Worm (Caenorhabditis elegans): Measurements from ENCODE around the gene clec-212.

The clec-212 gene

DNA sequence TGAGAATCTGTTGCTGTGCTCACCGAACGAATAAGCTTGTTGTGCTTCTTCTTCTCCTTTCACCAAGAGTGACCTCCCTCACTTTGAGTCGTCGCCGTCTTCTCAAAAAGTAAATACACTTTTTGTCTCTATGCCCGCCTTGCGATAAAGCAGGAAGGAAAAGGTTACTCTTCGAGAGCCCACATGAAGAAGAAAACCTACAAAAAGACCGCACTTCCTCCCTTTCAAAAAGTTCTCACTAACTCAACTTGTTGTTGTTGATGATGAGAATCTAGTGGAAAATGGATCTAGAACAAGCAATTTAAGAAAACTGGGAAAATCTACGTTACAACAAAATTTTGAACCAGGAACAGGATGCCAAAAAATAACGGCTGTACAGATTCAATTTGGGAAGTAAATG, 20.3 kb upstream of the clec-212 start, which contains the start of gene C50E3.6:
Gene C50E3.6, minus strand, starts transcription at position 101 of the 400 bp plus-strand sequence.
- TF ChIP-seq unc-30 (tag; optimal IDR thresholded peaks at IDR 0.05) (no peak), lin-14 (GFP tag; optimal IDR thresholded peaks at IDR 0.05) (peak; percentile 7), unc-130 (tag; optimal IDR thresholded peaks at IDR 0.05) (no peak), fkh-10 (GFP tag; optimal IDR thresholded peaks at IDR 0.05) (peak; percentile 49)

DNA sequence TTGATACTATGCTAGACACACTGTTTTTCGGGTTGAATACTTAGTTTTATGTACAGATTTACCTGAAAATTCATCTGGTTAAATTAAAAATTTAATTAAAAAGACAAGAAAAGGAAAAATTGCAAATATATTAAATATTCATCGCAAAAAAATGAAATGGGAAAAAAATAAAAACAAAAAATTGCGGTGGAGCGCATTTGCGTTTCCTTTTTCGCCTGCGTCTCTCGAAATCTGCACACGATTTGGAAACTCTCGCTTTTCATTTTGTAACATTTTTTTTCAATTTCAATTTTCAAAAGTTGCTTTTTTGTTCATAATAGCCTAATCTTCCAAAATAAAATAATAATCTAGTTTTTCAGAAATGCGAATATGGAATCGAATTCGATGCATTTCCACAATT, 17.4 kb upstream of the clec-212 start, which contains the start of the genes F19F10.11 and C50E3.5:
Gene F19F10.11, minus strand, starts transcription at position 68 of the 400 bp plus-strand sequence.
Gene C50E3.5, plus strand, starts transcription at position 360 of the 400 bp plus-strand sequence.
- TF ChIP-seq C16A3.4 (tag; optimal IDR thresholded peaks at IDR 0.05) (peak; percentile 67), unc-86 (tag; optimal IDR thresholded peaks at IDR 0.05) (peak; percentile 64), snpc-4 (tag; optimal IDR thresholded peaks at IDR 0.05) (peak; percentile 68), efl-1 (optimal IDR thresholded peaks at IDR 0.05) (peak; percentile 69 to 71), efl-1 (GFP tag; optimal IDR thresholded peaks at IDR 0.05 in 1 of 2) (peak; percentile 69 to 95), nhr-71 (tag; optimal IDR thresholded peaks at IDR 0.05) (peak; percentile 79), nhr-85 (tag) (peak; percentile 74), nhr-237 (tag; optimal IDR thresholded peaks at IDR 0.05) (no peak), mdl-1 (tag; optimal IDR thresholded peaks at IDR 0.05) (peak in 1 of 2 experiments; percentile 32), elt-3 (tag; optimal IDR thresholded peaks at IDR 0.05) (peak in 1 of 6 experiments; percentile 57), pag-3 (tag; optimal IDR thresholded peaks at IDR 0.05; ENCODE audit: borderline replicate concordance, insufficient read depth) (peak; percentile 22), lin-35 (GFP tag; optimal IDR thresholded peaks at IDR 0.05) (peak; percentile 27 to 64), rnt-1 (tag; optimal IDR thresholded peaks at IDR 0.05) (peak; percentile 57), isw-1 (GFP tag; IDR thresholded peaks at IDR 0.05) (peak; percentile 26), egl-13 (tag; optimal IDR thresholded peaks at IDR 0.05) (no peak), nhr-47 (tag; optimal IDR thresholded peaks at IDR 0.05) (peak; percentile 73), nhr-90 (tag; optimal IDR thresholded peaks at IDR 0.05; ENCODE audit: poor library complexity) (peak; percentile 66), ceh-82 (tag; optimal IDR thresholded peaks at IDR 0.05) (peak; percentile 21 to 60 (median 44)), swsn-7 (tag; optimal IDR thresholded peaks at IDR 0.05) (peak; percentile 70), lin-14 (GFP tag; optimal IDR thresholded peaks at IDR 0.05) (peak; percentile 79), lsy-2 (tag; optimal IDR thresholded peaks at IDR 0.05) (peak; percentile 71 to 74), fos-1 (tag; optimal IDR thresholded peaks at IDR 0.05) (peak; percentile 46), aha-1 (tag; optimal IDR thresholded peaks at IDR 0.05) (no peak), mab-9 (GFP tag; IDR thresholded peaks at IDR 0.05) (no peak), nhr-11 (tag; optimal IDR thresholded peaks at IDR 0.05) (no peak), egl-27 (tag; optimal IDR thresholded peaks at IDR 0.05) (no peak), snu-23 (GFP tag; optimal IDR thresholded peaks at IDR 0.05) (peak; percentile 78), hpl-2 (GFP tag; optimal IDR thresholded peaks at IDR 0.05) (no peak), hlh-17 (GFP tag; optimal IDR thresholded peaks at IDR 0.05; ENCODE audit: borderline replicate concordance) (no peak), lin-15B (tag; optimal IDR thresholded peaks at IDR 0.05) (peak; percentile 38), nhr-77 (tag; optimal IDR thresholded peaks at IDR 0.05) (no peak), nhr-19 (GFP tag; conservative IDR thresholded peaks at IDR 0.05) (peak; percentile 66), dpl-1 (GFP tag; optimal IDR thresholded peaks at IDR 0.05) (peak; percentile 48 to 72 (median 66)), grh-1 (GFP tag; IDR thresholded peaks at IDR 0.05) (peak; percentile 18; the same call in 1 of the 2 replicates), lin-13 (GFP tag; optimal IDR thresholded peaks at IDR 0.05) (peak; percentile 53), skn-1 (tag; optimal IDR thresholded peaks at IDR 0.05) (peak; percentile 48), C34B4.2 (tag; optimal IDR thresholded peaks at IDR 0.05) (no peak), jun-1 (tag; optimal IDR thresholded peaks at IDR 0.05) (no peak), mep-1 (tag; optimal IDR thresholded peaks at IDR 0.05) (peak; percentile 82), tbx-2 (tag; optimal IDR thresholded peaks at IDR 0.05) (peak; percentile 70), nhr-76 (tag; optimal IDR thresholded peaks at IDR 0.05) (no peak), dsc-1 (tag; optimal IDR thresholded peaks at IDR 0.05) (peak; percentile 62), irx-1 (tag; optimal IDR thresholded peaks at IDR 0.05) (peak; percentile 42), xbp-1 (tag; optimal IDR thresholded peaks at IDR 0.05) (peak; percentile 67), pax-3 (tag; optimal IDR thresholded peaks at IDR 0.05) (no peak), nhr-12 (tag; optimal IDR thresholded peaks at IDR 0.05) (no peak), nhr-20 (tag; optimal IDR thresholded peaks at IDR 0.05) (peak; percentile 69), zip-4 (GFP tag; optimal IDR thresholded peaks at IDR 0.05) (no peak)
